Worm (Caenorhabditis elegans): ENCODE data around the gene gid-2.

Gene gid-2

ce11 chrX:2438857-2439256 is at the start of gene gid-2:
Gene gid-2, minus strand, starts transcription at chrX:2438957.
- TF ChIP-seq nhr-237 (tag; optimal IDR thresholded peaks at IDR 0.05) (no peak), nhr-21 (tag; optimal IDR thresholded peaks at IDR 0.05) (no peak), C34F6.9 (tag; optimal IDR thresholded peaks at IDR 0.05) (peak; percentile 5), unc-55 (GFP tag; optimal IDR thresholded peaks at IDR 0.05) (no peak), crh-2 (tag; optimal IDR thresholded peaks at IDR 0.05) (no peak), alr-1 (tag; optimal IDR thresholded peaks at IDR 0.05) (no peak)

- no peak for TF ChIP-seq sma-3 (GFP tag; optimal IDR thresholded peaks at IDR 0.05)
- TF ChIP-seq alr-1 (tag; optimal IDR thresholded peaks at IDR 0.05): no peak
- no peak for TF ChIP-seq nhr-25 (tag; optimal IDR thresholded peaks at IDR 0.05)
- no peak for TF ChIP-seq peb-1 (tag; optimal IDR thresholded peaks at IDR 0.05)
- no peak for TF ChIP-seq ztf-1 (GFP tag; conservative IDR thresholded peaks at IDR 0.05)
- no peak for TF ChIP-seq unc-39 (tag; optimal IDR thresholded peaks at IDR 0.05)
Observed at ce11 chrX:2483078-2483477, 44.3 kb upstream of the gid-2 start, which contains the start of gene K02E10.4. Gene K02E10.4, plus strand, starts transcription at chrX:2483263.

ce11 chrX:2482622-2483021 is 43.9 kb upstream of the gid-2 start, which contains the start of gene K02E10.6:
Gene K02E10.6, minus strand, starts transcription at chrX:2482770.
- TF ChIP-seq fos-1 (tag; optimal IDR thresholded peaks at IDR 0.05) (peak; percentile 24), blmp-1 (tag; optimal IDR thresholded peaks at IDR 0.05; ENCODE audit: insufficient read depth) (no peak)

ce11 chrX:2478823-2479222 is 40.1 kb upstream of the gid-2 start, which contains the start of gene K02E10.5:
Gene K02E10.5, minus strand, starts transcription at chrX:2478923.
- TF ChIP-seq snpc-4 (tag; optimal IDR thresholded peaks at IDR 0.05) (no peak), unc-62 (GFP tag; optimal IDR thresholded peaks at IDR 0.05) (no peak), ztf-4 (tag; optimal IDR thresholded peaks at IDR 0.05) (no peak), lsy-2 (tag; optimal IDR thresholded peaks at IDR 0.05) (no peak), mdl-1 (tag; optimal IDR thresholded peaks at IDR 0.05) (no peak), alr-1 (tag; optimal IDR thresholded peaks at IDR 0.05) (no peak), peb-1 (tag; optimal IDR thresholded peaks at IDR 0.05) (no peak), elt-3 (tag; optimal IDR thresholded peaks at IDR 0.05) (no peak), blmp-1 (tag; optimal IDR thresholded peaks at IDR 0.05; ENCODE audit: insufficient read depth) (no peak), nhr-237 (tag; optimal IDR thresholded peaks at IDR 0.05) (no peak), nhr-6 (tag; optimal IDR thresholded peaks at IDR 0.05) (no peak), elt-1 (tag; optimal IDR thresholded peaks at IDR 0.05) (no peak), mbf-1 (tag; optimal IDR thresholded peaks at IDR 0.05) (no peak), C34F6.9 (tag; optimal IDR thresholded peaks at IDR 0.05) (no peak), sma-3 (GFP tag; optimal IDR thresholded peaks at IDR 0.05) (no peak), ceh-16 (tag; optimal IDR thresholded peaks at IDR 0.05) (no peak), nhr-25 (tag; optimal IDR thresholded peaks at IDR 0.05) (no peak), skn-1 (tag; optimal IDR thresholded peaks at IDR 0.05) (no peak), mab-5 (tag; optimal IDR thresholded peaks at IDR 0.05) (no peak), nhr-12 (tag; optimal IDR thresholded peaks at IDR 0.05) (no peak)

- TF ChIP-seq lin-39 (tag; optimal IDR thresholded peaks at IDR 0.05): no peak
- TF ChIP-seq ztf-11 (tag; optimal IDR thresholded peaks at IDR 0.05): no peak
- TF ChIP-seq peb-1 (tag; optimal IDR thresholded peaks at IDR 0.05): no peak
- no peak for TF ChIP-seq mbf-1 (tag; optimal IDR thresholded peaks at IDR 0.05)
- no peak for TF ChIP-seq lsy-2 (tag; optimal IDR thresholded peaks at IDR 0.05)
- TF ChIP-seq skn-1 (tag; optimal IDR thresholded peaks at IDR 0.05): no peak
- TF ChIP-seq crh-2 (tag; optimal IDR thresholded peaks at IDR 0.05): no peak
- no peak for TF ChIP-seq sma-9 (GFP tag; optimal IDR thresholded peaks at IDR 0.05)
- no peak for TF ChIP-seq sma-9 (tag; optimal IDR thresholded peaks at IDR 0.05)
- no peak for TF ChIP-seq sma-3 (GFP tag; optimal IDR thresholded peaks at IDR 0.05)
- no peak for TF ChIP-seq nhr-6 (tag; optimal IDR thresholded peaks at IDR 0.05)
- TF ChIP-seq snpc-4 (tag; optimal IDR thresholded peaks at IDR 0.05): no peak
- TF ChIP-seq mab-5 (tag; optimal IDR thresholded peaks at IDR 0.05): no peak
- no peak for TF ChIP-seq F13H6.1 (tag; optimal IDR thresholded peaks at IDR 0.05)
- no peak for TF ChIP-seq lin-11 (tag; optimal IDR thresholded peaks at IDR 0.05)
Observed at ce11 chrX:2475873-2476272, 37.1 kb upstream of the gid-2 start, which contains the start of gene R04B3.3. Gene R04B3.3, minus strand, starts transcription at chrX:2475973.

- no peak for TF ChIP-seq gmeb-1 (tag; optimal IDR thresholded peaks at IDR 0.05)
Observed at ce11 chrX:2473618-2474017, 34.9 kb upstream of the gid-2 start, which contains the start of gene R04B3.2. Gene R04B3.2, minus strand, starts transcription at chrX:2473718.
